Worm (Caenorhabditis elegans) whole organism, L4/young adult: Measurements from ENCODE around the gene C17H11.4.

Experiments
- W03F9.2 ChIP-seq: fragments of 150-350 bp; optimal IDR thresholded peaks from 2 replicates; lab custom pipeline; 2014; ENCODE audit warnings: missing biosample characterization, missing genetic modification characterization
- dao-5 ChIP-seq: sonication (generic microtip); optimal IDR thresholded peaks from 2 replicates; lab custom pipeline; 2016; ENCODE audit warnings: missing genotype, missing genetic modification characterization, moderate library complexity, missing compliant biosample characterization
- him-1 ChIP-seq: sonication (generic microtip); optimal IDR thresholded peaks from 2 replicates; lab custom pipeline; 2016; ENCODE audit warnings: missing genotype, missing genetic modification reagents, missing genetic modification characterization, missing compliant biosample characterization

DNA sequence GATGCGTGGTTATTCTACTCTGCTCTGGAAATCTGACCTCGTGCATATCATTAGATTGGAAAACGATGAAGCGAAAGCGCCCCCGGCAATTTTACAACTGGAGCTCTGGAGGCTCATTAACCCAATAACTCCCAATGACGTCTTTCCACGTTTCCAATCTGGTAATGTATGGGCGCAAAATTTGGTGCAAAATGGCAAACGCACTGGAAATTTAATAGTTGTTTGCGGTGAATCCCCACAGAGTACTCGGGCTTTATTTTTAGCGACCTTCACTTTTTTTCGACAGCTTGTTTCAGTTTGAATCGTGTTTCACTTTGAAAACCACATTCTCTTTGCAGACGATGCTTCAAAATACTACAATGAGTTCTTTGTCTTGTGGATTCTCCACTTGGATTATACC is 7.8 kb downstream of the C17H11.4 start, which contains the start of gene C17H11.1:
- TF ChIP-seq W03F9.2 (tag; lab: Kevin White, UChicago) = no peak
- no peak for TF ChIP-seq him-1 (tag; lab: Kevin White, UChicago)
- TF ChIP-seq dao-5 (tag; lab: Kevin White, UChicago) = no peak
